Fruit fly (Drosophila melanogaster) S2 (cell line): Measurements from ENCODE around the gene GABA-B-R1.

Experiments
- CG8478 ChIP-seq: fragments of >200 bp; optimal IDR thresholded peaks from 2 replicates; lab custom pipeline; 2018
- CTCF ChIP-seq, 2 experiments: fragments of >200 bp; optimal IDR thresholded peaks; 2 replicates each; lab custom pipeline; 2018

DNA sequence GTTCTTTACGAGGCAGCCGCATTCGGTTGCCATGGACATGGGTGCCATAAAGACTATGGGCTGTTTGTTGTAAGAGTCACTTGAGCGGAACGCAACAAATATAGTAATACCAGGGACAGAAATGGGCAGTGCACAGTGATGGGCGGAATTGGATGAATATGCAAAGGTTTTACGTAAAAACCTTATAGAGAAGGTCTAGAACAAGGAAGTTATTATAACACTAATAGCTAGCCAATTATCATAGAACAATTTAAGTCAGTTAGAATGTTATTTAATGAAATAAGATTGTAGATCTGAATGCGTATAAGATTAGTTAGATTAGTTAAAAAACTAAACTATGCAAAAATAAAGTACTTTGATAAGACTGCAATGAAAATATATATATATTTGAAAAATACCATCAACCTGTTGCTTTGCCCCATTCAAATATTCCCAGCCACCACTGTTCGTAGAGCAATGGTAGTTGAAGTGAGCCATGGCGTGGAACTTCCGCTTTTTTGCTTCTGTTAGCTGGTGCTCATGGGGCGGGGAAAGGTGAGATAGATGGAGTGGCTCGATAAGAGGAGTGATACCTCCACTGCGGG is 36.8 kb downstream of the GABA-B-R1 start:
- TF ChIP-seq CG8478 (lab: Kevin White, UChicago): no peak
- TF ChIP-seq CTCF (optimal IDR thresholded peaks at IDR 0.05; lab: Kevin White, UChicago): no peak
